Worm (Caenorhabditis elegans) whole organism, L4 larva: ENCODE results near the gene wdr-20.

Experiments
- F37D6.2 ChIP-seq: sonication (generic microtip); optimal IDR thresholded peaks from 2 replicates; lab custom pipeline; 2016; ENCODE audit warnings: mild to moderate bottlenecking, missing genetic modification characterization, missing compliant biosample characterization
- F44E2.7 ChIP-seq: fragments of 200-800 bp; sonication (Bioruptor generic); IDR thresholded peaks from 2 replicates; pipeline ENCODE4 v2.1.2; 2022; ENCODE audit warnings: missing genetic modification characterization, missing compliant biosample characterization
- F49E8.2 ChIP-seq: sonication (generic microtip); optimal IDR thresholded peaks from 2 replicates; lab custom pipeline; 2016; ENCODE audit warnings: missing compliant biosample characterization, mild to moderate bottlenecking, missing genetic modification characterization, borderline replicate concordance
- Y5F2A.4 ChIP-seq: fragments of 200-800 bp; sonication (Bioruptor generic); optimal IDR thresholded peaks from 2 replicates; lab custom pipeline; 2018; ENCODE audit warnings: mild to moderate bottlenecking, missing genetic modification characterization, missing compliant biosample characterization
- ZK546.5 ChIP-seq, 2 experiments: sonication (generic microtip); optimal IDR thresholded peaks; 2 replicates each; lab custom pipeline; 2017; ENCODE audit warnings: missing biosample characterization in 2 of 2, missing genetic modification characterization in 2 of 2
- ama-1 ChIP-seq: fragments of 150-350 bp; optimal IDR thresholded peaks from 2 replicates; lab custom pipeline; 2014; ENCODE audit warnings: inconsistent platforms, mixed read lengths
- arid-1 ChIP-seq: fragments of 200-800 bp; sonication (Bioruptor generic); conservative IDR thresholded peaks from 2 replicates; pipeline ENCODE4 v1.3.6; 2022; ENCODE audit warnings: missing genetic modification reagents, missing genetic modification characterization, missing compliant biosample characterization
- attf-4 ChIP-seq: sonication (generic microtip); optimal IDR thresholded peaks from 3 replicates; lab custom pipeline; 2017; ENCODE audit warnings: missing biosample characterization, missing genetic modification characterization
- ceh-44 ChIP-seq: fragments of 200-800 bp; sonication (Bioruptor generic); IDR thresholded peaks from 2 replicates; pipeline ENCODE4 v1.3.6; 2022; ENCODE audit warnings: missing genetic modification reagents, missing genetic modification characterization, missing compliant biosample characterization
- ceh-62 ChIP-seq: sonication (generic microtip); optimal IDR thresholded peaks from 2 replicates; lab custom pipeline; 2017; ENCODE audit warnings: missing biosample characterization, missing genetic modification characterization
- ces-1 ChIP-seq: fragments of 150-350 bp; sonication (generic microtip); optimal IDR thresholded peaks from 4 replicates; lab custom pipeline; 2014; ENCODE audit warnings: missing biosample characterization, missing genetic modification reagents, missing genetic modification characterization
- cey-2 ChIP-seq: sonication (generic microtip); optimal IDR thresholded peaks from 3 replicates; lab custom pipeline; 2017; ENCODE audit warnings: missing genetic modification characterization, mild to moderate bottlenecking, missing compliant biosample characterization, antibody characterized with exemption, borderline replicate concordance; ENCODE audit not compliant: insufficient read depth
- dmd-9 ChIP-seq: fragments of 200-800 bp; sonication (Bioruptor generic); IDR thresholded peaks from 2 replicates; pipeline ENCODE4 v1.3.6; 2022; ENCODE audit warnings: missing genetic modification reagents, missing genetic modification characterization, missing compliant biosample characterization
- dpl-1 ChIP-seq: fragments of 150-350 bp; optimal IDR thresholded peaks from 2 replicates; lab custom pipeline; 2014; ENCODE audit warnings: missing biosample characterization, missing genetic modification reagents, missing genetic modification characterization
- dve-1 ChIP-seq: sonication (generic microtip); optimal IDR thresholded peaks from 2 replicates; lab custom pipeline; 2017; ENCODE audit warnings: antibody characterized with exemption, mild to moderate bottlenecking, missing genetic modification characterization, missing compliant biosample characterization; ENCODE audit not compliant: insufficient read depth
- fos-1 ChIP-seq: fragments of 150-350 bp; optimal IDR thresholded peaks from 2 replicates; lab custom pipeline; 2014; ENCODE audit warnings: missing biosample characterization, missing genetic modification characterization
- hif-1 ChIP-seq, 2 experiments: sonication (generic microtip); optimal IDR thresholded peaks; 2 replicates each; lab custom pipeline; 2016 to 2017; ENCODE audit warnings: missing compliant biosample characterization in 2 of 2, missing genetic modification characterization in 2 of 2, missing genetic modification reagents in 2 of 2, missing genotype in 2 of 2, mild to moderate bottlenecking in 1 of 2
- hlh-11 ChIP-seq: fragments of 200-800 bp; sonication (Bioruptor generic); optimal IDR thresholded peaks from 2 replicates; lab custom pipeline; 2018; ENCODE audit warnings: mild to moderate bottlenecking, missing genetic modification characterization, missing compliant biosample characterization
- hlh-30 ChIP-seq: sonication (generic microtip); optimal IDR thresholded peaks from 2 replicates; lab custom pipeline; 2017; ENCODE audit warnings: antibody characterized with exemption, mild to moderate bottlenecking, missing genetic modification characterization, missing compliant biosample characterization; ENCODE audit not compliant: insufficient read depth
- hmg-1.1 ChIP-seq: fragments of 200-800 bp; sonication (Bioruptor generic); IDR thresholded peaks from 2 replicates; pipeline ENCODE4 v1.3.6; 2022; ENCODE audit warnings: missing genetic modification reagents, missing genetic modification characterization, missing compliant biosample characterization
- jun-1 ChIP-seq: fragments of 150-350 bp; optimal IDR thresholded peaks from 2 replicates; lab custom pipeline; 2014; ENCODE audit warnings: missing biosample characterization, missing genetic modification reagents, missing genetic modification characterization
- lin-15B ChIP-seq: fragments of 150-350 bp; sonication (generic microtip); optimal IDR thresholded peaks from 3 replicates; lab custom pipeline; 2014; ENCODE audit warnings: missing biosample characterization, missing genetic modification characterization
- lir-3 ChIP-seq: sonication (generic microtip); optimal IDR thresholded peaks from 2 replicates; lab custom pipeline; 2016; ENCODE audit warnings: mild to moderate bottlenecking, missing genetic modification characterization, missing compliant biosample characterization
- lsy-2 ChIP-seq, 2 experiments: fragments of 150-350 bp in 1 of 2; sonication (generic microtip) in 1 of 2; optimal IDR thresholded peaks; 2 replicates each; lab custom pipeline; 2014 to 2017; ENCODE audit warnings: missing biosample characterization in 2 of 2, missing genetic modification characterization in 2 of 2
- madf-5 ChIP-seq, 2 experiments: fragments of 200-800 bp; sonication (Bioruptor generic); IDR thresholded peaks; 2 replicates each; pipeline ENCODE4 v1.3.6; 2022; ENCODE audit warnings: missing compliant biosample characterization in 2 of 2, missing genetic modification characterization in 2 of 2
- madf-9 ChIP-seq: fragments of 200-800 bp; sonication (Bioruptor generic); conservative IDR thresholded peaks from 2 replicates; pipeline ENCODE4 v1.3.6; 2022; ENCODE audit warnings: missing genetic modification reagents, missing genetic modification characterization, missing compliant biosample characterization
- mdl-1 ChIP-seq, 2 experiments: fragments of 150-350 bp in 1 of 2; sonication (generic microtip) in 1 of 2; optimal IDR thresholded peaks; 2 replicates each; lab custom pipeline; 2014 to 2017; ENCODE audit warnings: missing biosample characterization in 2 of 2, missing genetic modification characterization in 2 of 2
- mdt-29 ChIP-seq: fragments of 200-800 bp; sonication (Bioruptor generic); IDR thresholded peaks from 2 replicates; pipeline ENCODE4 v1.3.6; 2022; ENCODE audit warnings: missing genetic modification reagents, missing genetic modification characterization, missing compliant biosample characterization
- mep-1 ChIP-seq: fragments of 150-350 bp; sonication (generic microtip); optimal IDR thresholded peaks from 3 replicates; lab custom pipeline; 2014; ENCODE audit warnings: missing biosample characterization, missing genetic modification characterization
- mes-2 ChIP-seq: sonication (generic microtip); optimal IDR thresholded peaks from 2 replicates; lab custom pipeline; 2016; ENCODE audit warnings: missing genotype, mild to moderate bottlenecking, missing genetic modification characterization, missing compliant biosample characterization; ENCODE audit not compliant: poor library complexity, severe bottlenecking
- mxl-2 ChIP-seq: fragments of 200-800 bp; sonication (Bioruptor generic); conservative IDR thresholded peaks from 2 replicates; pipeline ENCODE4 v1.3.6; 2022; ENCODE audit warnings: missing genetic modification reagents, missing genetic modification characterization, missing compliant biosample characterization
- mxl-3 ChIP-seq: fragments of 200-800 bp; sonication (Bioruptor generic); optimal IDR thresholded peaks from 2 replicates; lab custom pipeline; 2018; ENCODE audit warnings: mild to moderate bottlenecking, missing genetic modification characterization, missing compliant biosample characterization
- nhr-11 ChIP-seq: fragments of 150-350 bp; optimal IDR thresholded peaks from 2 replicates; lab custom pipeline; 2014; ENCODE audit warnings: missing biosample characterization, missing genetic modification characterization
- nhr-76 ChIP-seq: fragments of 150-350 bp; optimal IDR thresholded peaks from 2 replicates; lab custom pipeline; 2014; ENCODE audit warnings: missing biosample characterization, missing genetic modification characterization
- nhr-77 ChIP-seq: fragments of 150-350 bp; optimal IDR thresholded peaks from 2 replicates; lab custom pipeline; 2014; ENCODE audit warnings: missing biosample characterization, missing genetic modification characterization
- rbr-2 ChIP-seq: sonication (generic microtip); optimal IDR thresholded peaks from 2 replicates; lab custom pipeline; 2016; ENCODE audit warnings: missing genotype, missing genetic modification characterization, missing compliant biosample characterization
- saeg-2 ChIP-seq: fragments of 200-800 bp; sonication (Bioruptor generic); IDR thresholded peaks from 2 replicates; pipeline ENCODE4 v1.3.6; 2022; ENCODE audit warnings: missing genetic modification reagents, missing genetic modification characterization, missing compliant biosample characterization
- set-16 ChIP-seq: fragments of 200-800 bp; sonication (Bioruptor generic); IDR thresholded peaks from 2 replicates; pipeline ENCODE4 v1.3.6; 2022; ENCODE audit warnings: missing genetic modification reagents, missing genetic modification characterization, missing compliant biosample characterization
- skn-1 ChIP-seq: fragments of 150-350 bp; optimal IDR thresholded peaks from 2 replicates; lab custom pipeline; 2014; ENCODE audit warnings: missing biosample characterization, missing genetic modification characterization
- spr-3 ChIP-seq: fragments of 200-800 bp; sonication (Bioruptor generic); optimal IDR thresholded peaks from 2 replicates; lab custom pipeline; 2018; ENCODE audit warnings: mild to moderate bottlenecking, missing genetic modification characterization, missing compliant biosample characterization
- vab-7 ChIP-seq: fragments of 200-800 bp; sonication (Bioruptor generic); IDR thresholded peaks from 2 replicates; pipeline ENCODE4 v1.3.6; 2022; ENCODE audit warnings: missing genetic modification reagents, missing genetic modification characterization, missing compliant biosample characterization
- zag-1 ChIP-seq: fragments of 150-350 bp; optimal IDR thresholded peaks from 2 replicates; lab custom pipeline; 2014; ENCODE audit warnings: missing biosample characterization, missing genetic modification characterization
- zfp-3 ChIP-seq: fragments of 200-800 bp; sonication (Bioruptor generic); conservative IDR thresholded peaks from 2 replicates; pipeline ENCODE4 v1.3.6; 2022; ENCODE audit warnings: missing genetic modification reagents, missing genetic modification characterization, missing compliant biosample characterization
- zip-11 ChIP-seq: fragments of 200-800 bp; sonication (Bioruptor generic); IDR thresholded peaks from 2 replicates; pipeline ENCODE4 v1.3.6; 2022; ENCODE audit warnings: missing genetic modification characterization, missing compliant biosample characterization
- ztf-11 ChIP-seq: fragments of 150-350 bp; optimal IDR thresholded peaks from 2 replicates; lab custom pipeline; 2014; ENCODE audit warnings: missing biosample characterization, missing genetic modification characterization

The wdr-20 gene

ce11 chrV:10174632-10175075 is 40.7 kb upstream of the wdr-20 start (continued):
- peak; percentile 85 for TF ChIP-seq mep-1 (tag; lab: Kevin White, UChicago)
- TF ChIP-seq zag-1 (tag; lab: Kevin White, UChicago): peak; percentile 20
- TF ChIP-seq mxl-2 (GFP tag; lab: Robert Waterston, UW): no peak
- no peak for TF ChIP-seq Y5F2A.4 (GFP tag; lab: Kevin White, UChicago)
- TF ChIP-seq mdt-29 (GFP tag; lab: Robert Waterston, UW): 0 out of 2 replicates have a peak, but pooled peaks have one; percentile 25
- no peak for TF ChIP-seq ceh-44
- TF ChIP-seq dmd-9 (GFP tag; lab: Robert Waterston, UW): no peak
- peak; percentile 77 for TF ChIP-seq ces-1 (GFP tag; lab: Kevin White, UChicago)
- no peak for TF ChIP-seq lin-15B (tag; lab: Kevin White, UChicago)
- no peak for TF ChIP-seq fos-1
- no peak for TF ChIP-seq ama-1 (lab: Kevin White, UChicago)
- TF ChIP-seq set-16 (GFP tag; lab: Robert Waterston, UW): peak; percentile 81
- TF ChIP-seq madf-9: no peak
- no peak for TF ChIP-seq ZK546.5 (tag; optimal IDR thresholded peaks at IDR 0.05; lab: Kevin White, UChicago)
- no peak for TF ChIP-seq F49E8.2 (tag; lab: Kevin White, UChicago)
- TF ChIP-seq mdl-1 (tag; optimal IDR thresholded peaks at IDR 0.05; lab: Kevin White, UChicago): peak; percentile 18 to 90
- 0 out of 2 replicates have a peak, but pooled peaks have one; percentile 33 for TF ChIP-seq vab-7
- TF ChIP-seq zfp-3 (GFP tag; lab: Robert Waterston, UW): no peak
- TF ChIP-seq ztf-11: no peak
- no peak for TF ChIP-seq nhr-76 (tag; lab: Kevin White, UChicago)
- peak; percentile 62 to 85 for TF ChIP-seq lsy-2 (tag; optimal IDR thresholded peaks at IDR 0.05; lab: Kevin White, UChicago)
- TF ChIP-seq lir-3: no peak
- peak; percentile 34 for TF ChIP-seq mes-2
- TF ChIP-seq saeg-2 (GFP tag; lab: Robert Waterston, UW): 0 out of 2 replicates have a peak, but pooled peaks have one; percentile 26
- no peak for TF ChIP-seq F44E2.7 (GFP tag; lab: Robert Waterston, UW)
- TF ChIP-seq hlh-30: peak; percentile 73
- no peak for TF ChIP-seq jun-1
- peak; percentile 56 for TF ChIP-seq hlh-11
- TF ChIP-seq hmg-1.1 (GFP tag; lab: Robert Waterston, UW): peak; percentile 82
- TF ChIP-seq madf-5 (GFP tag; IDR thresholded peaks at IDR 0.05; lab: Robert Waterston, UW): no peak
- 0 out of 2 replicates have a peak, but pooled peaks have one; percentile 31 for TF ChIP-seq arid-1 (GFP tag; lab: Robert Waterston, UW)
- TF ChIP-seq zip-11 (GFP tag; lab: Robert Waterston, UW): no peak
- TF ChIP-seq mxl-3: peak; percentile 28
- no peak for TF ChIP-seq spr-3 (GFP tag; lab: Kevin White, UChicago)
- peak; percentile 89 for TF ChIP-seq rbr-2
- peak; percentile 86 for TF ChIP-seq nhr-11 (tag; lab: Kevin White, UChicago)
- TF ChIP-seq cey-2 (tag; lab: Kevin White, UChicago): no peak
- TF ChIP-seq nhr-77: no peak
- TF ChIP-seq attf-4 (tag; lab: Kevin White, UChicago): no peak
- no peak for TF ChIP-seq ceh-62 (tag; lab: Kevin White, UChicago)
- no peak for TF ChIP-seq skn-1 (tag; lab: Kevin White, UChicago)
- peak; percentile 84 for TF ChIP-seq F37D6.2 (tag; lab: Kevin White, UChicago)
- no peak for TF ChIP-seq dve-1 (tag; lab: Kevin White, UChicago)
- TF ChIP-seq hif-1 (tag; optimal IDR thresholded peaks at IDR 0.05; lab: Kevin White, UChicago): peak in 1 of 2 experiments; percentile 66
- no peak for TF ChIP-seq dpl-1 (GFP tag; lab: Kevin White, UChicago)
